Worm (Caenorhabditis elegans) whole organism, L1 larva: ENCODE results near the gene ZK470.2.

Experiments
- C04F5.9 ChIP-seq: sonication (generic microtip); optimal IDR thresholded peaks from 2 replicates; lab custom pipeline; 2016; ENCODE audit warnings: missing genetic modification characterization, missing compliant biosample characterization
- Y116A8C.19 ChIP-seq: sonication (generic microtip); optimal IDR thresholded peaks from 2 replicates; lab custom pipeline; 2016; ENCODE audit warnings: missing compliant biosample characterization, missing genetic modification characterization, borderline replicate concordance
- aly-2 ChIP-seq: fragments of 150-350 bp; optimal IDR thresholded peaks from 2 replicates; lab custom pipeline; 2014; ENCODE audit warnings: missing biosample characterization, missing genetic modification characterization
- blmp-1 ChIP-seq: fragments of 150-350 bp; optimal IDR thresholded peaks from 2 replicates; lab custom pipeline; 2014; ENCODE audit warnings: missing biosample characterization, missing genetic modification characterization
- ceh-88 ChIP-seq: fragments of 200-800 bp; sonication (Bioruptor generic); IDR thresholded peaks from 2 replicates; pipeline ENCODE4 v1.3.6; 2022; ENCODE audit warnings: missing genetic modification characterization, missing compliant biosample characterization
- ceh-90 ChIP-seq: sonication (generic microtip); optimal IDR thresholded peaks from 2 replicates; lab custom pipeline; 2016; ENCODE audit warnings: missing genetic modification characterization, missing compliant biosample characterization
- dpl-1 ChIP-seq, 3 experiments: fragments of 150-350 bp in 2 of 3; sonication (generic microtip) in 1 of 3; optimal IDR thresholded peaks; 2 replicates each; lab custom pipeline; 2014 to 2017; ENCODE audit warnings: missing biosample characterization in 3 of 3, missing genetic modification characterization in 3 of 3, missing genetic modification reagents in 3 of 3
- efl-1 ChIP-seq, 4 experiments: fragments of 150-350 bp; optimal IDR thresholded peaks in 3 of 4; peaks in 1 of 4; 1 replicate in 1 of 4; 2 replicates in 3 of 4; lab custom pipeline; 2014; ENCODE audit warnings: missing biosample characterization in 2 of 4, missing genetic modification characterization in 2 of 4, missing genetic modification reagents in 2 of 4
- egl-13 ChIP-seq: sonication (generic microtip); optimal IDR thresholded peaks from 2 replicates; lab custom pipeline; 2016; ENCODE audit warnings: missing genotype, missing genetic modification reagents, missing genetic modification characterization, missing compliant biosample characterization
- egl-27 ChIP-seq, 2 experiments: fragments of 150-350 bp in 1 of 2; sonication (generic microtip); optimal IDR thresholded peaks; 3 replicates each; lab custom pipeline; 2017 to 2018; ENCODE audit warnings: missing biosample characterization in 2 of 2, missing genetic modification characterization in 2 of 2, missing genetic modification reagents in 2 of 2
- fos-1 ChIP-seq: fragments of 150-350 bp; optimal IDR thresholded peaks from 2 replicates; lab custom pipeline; 2014; ENCODE audit warnings: missing biosample characterization, missing genetic modification characterization
- hpl-2 ChIP-seq: fragments of 150-350 bp; optimal IDR thresholded peaks from 2 replicates; lab custom pipeline; 2014; ENCODE audit warnings: missing biosample characterization, missing genetic modification reagents, missing genetic modification characterization
- irx-1 ChIP-seq: sonication (generic microtip); optimal IDR thresholded peaks from 2 replicates; lab custom pipeline; 2016; ENCODE audit warnings: missing genetic modification characterization, missing compliant biosample characterization
- isw-1 ChIP-seq: fragments of 200-800 bp; sonication (Bioruptor generic); IDR thresholded peaks from 2 replicates; pipeline ENCODE4 v1.3.6; 2022; ENCODE audit warnings: missing genetic modification characterization, missing compliant biosample characterization
- lin-13 ChIP-seq: fragments of 150-350 bp; optimal IDR thresholded peaks from 2 replicates; lab custom pipeline; 2014; ENCODE audit warnings: missing biosample characterization, missing genetic modification reagents, missing genetic modification characterization
- lin-14 ChIP-seq: fragments of 200-800 bp; sonication (Bioruptor generic); optimal IDR thresholded peaks from 2 replicates; lab custom pipeline; 2018; ENCODE audit warnings: mild to moderate bottlenecking, missing genetic modification characterization, moderate library complexity, missing compliant biosample characterization
- lin-15B ChIP-seq: fragments of 150-350 bp; sonication (generic microtip); optimal IDR thresholded peaks from 3 replicates; lab custom pipeline; 2014; ENCODE audit warnings: missing biosample characterization, missing genetic modification characterization
- lsy-2 ChIP-seq, 2 experiments: fragments of 150-350 bp; optimal IDR thresholded peaks; 2 replicates each; lab custom pipeline; 2014; ENCODE audit warnings: missing biosample characterization in 2 of 2, missing genetic modification characterization in 2 of 2
- mdl-1 ChIP-seq, 2 experiments: fragments of 150-350 bp; optimal IDR thresholded peaks; 2 replicates each; lab custom pipeline; 2014 to 2017; ENCODE audit warnings: missing biosample characterization in 2 of 2, missing genetic modification characterization in 2 of 2, inconsistent platforms in 1 of 2
- mef-2 ChIP-seq: fragments of 150-350 bp; optimal IDR thresholded peaks from 2 replicates; lab custom pipeline; 2014; ENCODE audit warnings: missing biosample characterization, missing genetic modification characterization
- nhr-11 ChIP-seq: fragments of 150-350 bp; optimal IDR thresholded peaks from 2 replicates; lab custom pipeline; 2014; ENCODE audit warnings: missing biosample characterization, missing genetic modification characterization
- nhr-20 ChIP-seq: sonication (generic microtip); optimal IDR thresholded peaks from 2 replicates; lab custom pipeline; 2016; ENCODE audit warnings: mild to moderate bottlenecking, missing genetic modification characterization, missing compliant biosample characterization
- nhr-47 ChIP-seq: sonication (generic microtip); optimal IDR thresholded peaks from 2 replicates; lab custom pipeline; 2016; ENCODE audit warnings: mild to moderate bottlenecking, missing genetic modification characterization, moderate library complexity, missing compliant biosample characterization
- nhr-71 ChIP-seq: sonication (generic microtip); optimal IDR thresholded peaks from 2 replicates; lab custom pipeline; 2016; ENCODE audit warnings: mild to moderate bottlenecking, missing genetic modification characterization, moderate library complexity, missing compliant biosample characterization
- nhr-85 ChIP-seq: sonication (generic microtip); peaks from one replicate; lab custom pipeline; 2016; ENCODE audit warnings: missing genetic modification characterization, inconsistent platforms, missing compliant biosample characterization
- nhr-90 ChIP-seq: sonication (generic microtip); optimal IDR thresholded peaks from 2 replicates; lab custom pipeline; 2016; ENCODE audit warnings: mild to moderate bottlenecking, missing genetic modification characterization, missing compliant biosample characterization; ENCODE audit not compliant: poor library complexity
- pag-3 ChIP-seq: sonication (generic microtip); optimal IDR thresholded peaks from 2 replicates; lab custom pipeline; 2017; ENCODE audit warnings: missing genetic modification characterization, mild to moderate bottlenecking, missing compliant biosample characterization, antibody characterized with exemption, borderline replicate concordance; ENCODE audit not compliant: insufficient read depth
- snpc-4 ChIP-seq: fragments of 150-350 bp; optimal IDR thresholded peaks from 2 replicates; lab custom pipeline; 2014; ENCODE audit warnings: missing biosample characterization, missing genetic modification characterization
- snu-23 ChIP-seq: sonication (generic microtip); optimal IDR thresholded peaks from 2 replicates; lab custom pipeline; 2016; ENCODE audit warnings: missing genetic modification characterization, missing compliant biosample characterization
- sox-4 ChIP-seq: sonication (generic microtip); optimal IDR thresholded peaks from 2 replicates; lab custom pipeline; 2016; ENCODE audit warnings: missing genetic modification characterization, missing compliant biosample characterization
- sptf-1 ChIP-seq: fragments of 150-350 bp; optimal IDR thresholded peaks from 2 replicates; lab custom pipeline; 2014; ENCODE audit warnings: missing biosample characterization, missing genetic modification characterization
- sup-37 ChIP-seq: fragments of 200-800 bp; sonication (Bioruptor generic); optimal IDR thresholded peaks from 2 replicates; lab custom pipeline; 2018; ENCODE audit warnings: mild to moderate bottlenecking, missing genetic modification characterization, missing compliant biosample characterization
- swsn-7 ChIP-seq: sonication (generic microtip); optimal IDR thresholded peaks from 2 replicates; lab custom pipeline; 2016; ENCODE audit warnings: missing genetic modification characterization, missing compliant biosample characterization
- tlp-1 ChIP-seq: fragments of 150-350 bp; optimal IDR thresholded peaks from 2 replicates; lab custom pipeline; 2014; ENCODE audit warnings: missing biosample characterization, missing genetic modification characterization
- unc-30 ChIP-seq: sonication (generic microtip); optimal IDR thresholded peaks from 2 replicates; lab custom pipeline; 2017; ENCODE audit warnings: missing biosample characterization, missing genetic modification characterization
- unc-98 ChIP-seq: fragments of 200-800 bp; sonication (Bioruptor generic); IDR thresholded peaks from 2 replicates; pipeline ENCODE4 v1.3.6; 2022; ENCODE audit warnings: missing genetic modification characterization, missing compliant biosample characterization
- vab-15 ChIP-seq: sonication (generic microtip); optimal IDR thresholded peaks from 2 replicates; lab custom pipeline; 2017; ENCODE audit warnings: missing genotype, mild to moderate bottlenecking, missing genetic modification characterization, missing compliant biosample characterization
- zag-1 ChIP-seq: fragments of 150-350 bp; optimal IDR thresholded peaks from 2 replicates; lab custom pipeline; 2014; ENCODE audit warnings: missing biosample characterization, missing genetic modification characterization
- ztf-4 ChIP-seq: fragments of 150-350 bp; optimal IDR thresholded peaks from 2 replicates; lab custom pipeline; 2014; ENCODE audit warnings: missing biosample characterization, missing genetic modification characterization

ZK470.2 gene

ce11 chrX:4190537-4191144 is 55.7 kb downstream of the ZK470.2 start, which contains the start of gene vha-12 (continued):
- peak; percentile 81 to 93 for TF ChIP-seq efl-1 (optimal IDR thresholded peaks at IDR 0.05; lab: Kevin White, UChicago)
- TF ChIP-seq efl-1 (GFP tag; optimal IDR thresholded peaks at IDR 0.05 in 1 of 2; lab: Kevin White, UChicago) = peak; percentile 60 to 96
- TF ChIP-seq tlp-1 (tag; lab: Kevin White, UChicago) = no peak
- peak; percentile 63 to 74 (median 68) for TF ChIP-seq dpl-1 (GFP tag; optimal IDR thresholded peaks at IDR 0.05; lab: Kevin White, UChicago)
- no peak for TF ChIP-seq unc-30
- TF ChIP-seq sox-4 (tag; lab: Kevin White, UChicago) = peak; percentile 58
- peak; percentile 41 for TF ChIP-seq C04F5.9 (tag; lab: Kevin White, UChicago)
- TF ChIP-seq nhr-11 (tag; lab: Kevin White, UChicago) = peak; percentile 63
- peak; percentile 74 to 87 for TF ChIP-seq egl-27 (tag; optimal IDR thresholded peaks at IDR 0.05; lab: Kevin White, UChicago)
- peak; percentile 76 for TF ChIP-seq pag-3 (tag; lab: Kevin White, UChicago)
- TF ChIP-seq lin-15B (tag; lab: Kevin White, UChicago) = peak; percentile 51
- TF ChIP-seq lsy-2 (tag; optimal IDR thresholded peaks at IDR 0.05; lab: Kevin White, UChicago) = peak; percentile 87 to 90
- TF ChIP-seq irx-1 (tag; lab: Kevin White, UChicago) = peak; percentile 65
- peak; percentile 71 for TF ChIP-seq mef-2
- no peak for TF ChIP-seq hpl-2
- TF ChIP-seq sptf-1 (tag; lab: Kevin White, UChicago) = no peak
- TF ChIP-seq sup-37 (GFP tag; lab: Kevin White, UChicago) = peak; percentile 3
- TF ChIP-seq swsn-7 (tag; lab: Kevin White, UChicago) = peak; percentile 94
- TF ChIP-seq unc-98 (GFP tag; lab: Robert Waterston, UW) = no peak
- no peak for TF ChIP-seq ceh-90
- TF ChIP-seq ztf-4 (tag; lab: Kevin White, UChicago) = peak; percentile 78
- peak; percentile 90 for TF ChIP-seq isw-1 (GFP tag; lab: Robert Waterston, UW)
- peak; percentile 91 for TF ChIP-seq fos-1
- no peak for TF ChIP-seq zag-1 (tag; lab: Kevin White, UChicago)
- peak; percentile 96 for TF ChIP-seq nhr-20 (tag; lab: Kevin White, UChicago)

ce11 chrX:4192235-4192634 is 57.3 kb downstream of the ZK470.2 start:
- TF ChIP-seq nhr-85 (tag; lab: Kevin White, UChicago) (peak; percentile 16), egl-13 (no peak)
- TF ChIP-seq, all 84 proteins: peak for 1

ce11 chrX:4193080-4193479 is 58.1 kb downstream of the ZK470.2 start:
- TF ChIP-seq lin-13 (peak; percentile 2), nhr-71 (tag; lab: Kevin White, UChicago) (peak; percentile 10), nhr-90 (tag; lab: Kevin White, UChicago) (peak; percentile 23), nhr-85 (tag; lab: Kevin White, UChicago) (no peak), efl-1 (optimal IDR thresholded peaks at IDR 0.05; lab: Kevin White, UChicago) (no peak), efl-1 (GFP tag; optimal IDR thresholded peaks at IDR 0.05 in 1 of 2; lab: Kevin White, UChicago) (no peak), Y116A8C.19 (tag; lab: Kevin White, UChicago) (no peak), ceh-90 (no peak), ceh-88 (GFP tag; lab: Robert Waterston, UW) (peak; percentile 14; the same call in 1 of the 2 replicates), aly-2 (tag; lab: Kevin White, UChicago) (peak; percentile 83), mdl-1 (tag; optimal IDR thresholded peaks at IDR 0.05; lab: Kevin White, UChicago) (no peak), nhr-47 (tag; lab: Kevin White, UChicago) (no peak), snu-23 (GFP tag; lab: Kevin White, UChicago) (peak; percentile 5), snpc-4 (tag; lab: Kevin White, UChicago) (no peak), egl-13 (no peak)

DNA sequence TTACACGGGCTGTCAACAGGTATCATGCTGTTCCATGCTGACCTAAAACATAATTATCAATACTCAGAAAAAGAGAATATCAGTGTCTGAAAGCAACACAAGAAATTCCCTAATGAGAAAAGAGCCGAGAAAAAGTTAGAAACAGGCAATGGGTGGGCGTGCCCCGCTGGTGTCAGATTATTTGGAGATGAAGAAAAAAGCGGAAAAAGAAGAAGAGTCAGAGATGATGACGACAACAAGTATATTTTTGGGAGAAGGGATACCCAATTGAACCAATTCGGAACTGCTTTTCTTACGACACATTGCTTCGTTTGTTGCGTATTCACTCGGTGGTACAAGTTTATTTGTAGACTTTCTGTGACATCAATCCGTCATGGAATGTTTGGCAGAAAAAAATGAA is 61.5 kb downstream of the ZK470.2 start, which contains the start of gene F20B6.4:
Gene F20B6.4, minus strand, starts transcription at position 101 of the 400 bp plus-strand sequence.
- TF ChIP-seq vab-15 (tag; lab: Kevin White, UChicago) (no peak), lin-14 (GFP tag; lab: Kevin White, UChicago) (peak; percentile 42), blmp-1 (tag; lab: Kevin White, UChicago) (no peak)
- TF ChIP-seq, all 84 proteins: peak for 1
